Fruit fly (Drosophila melanogaster) whole organism: ENCODE results near the gene Osi12.

ENCODE experiments used
- CG8478 ChIP-seq: fragments of >200 bp; optimal IDR thresholded peaks from 2 replicates; lab custom pipeline; 2018; ENCODE audit warnings: inconsistent platforms
- EcR ChIP-seq, 2 experiments: fragments of >200 bp; optimal IDR thresholded peaks; 2 replicates each; lab custom pipeline; 2017; ENCODE audit warnings: missing biosample characterization in 2 of 2, missing genetic modification characterization in 2 of 2, missing genetic modification reagents in 2 of 2
- pan ChIP-seq: fragments of >200 bp; optimal IDR thresholded peaks from 2 replicates; lab custom pipeline; 2017
- psq ChIP-seq: fragments of >200 bp; optimal IDR thresholded peaks from 2 replicates; lab custom pipeline; 2017
- usp ChIP-seq: fragments of >200 bp; optimal IDR thresholded peaks from 2 replicates; lab custom pipeline; 2017; ENCODE audit warnings: missing biosample characterization, missing genetic modification characterization, mixed read lengths

DNA sequence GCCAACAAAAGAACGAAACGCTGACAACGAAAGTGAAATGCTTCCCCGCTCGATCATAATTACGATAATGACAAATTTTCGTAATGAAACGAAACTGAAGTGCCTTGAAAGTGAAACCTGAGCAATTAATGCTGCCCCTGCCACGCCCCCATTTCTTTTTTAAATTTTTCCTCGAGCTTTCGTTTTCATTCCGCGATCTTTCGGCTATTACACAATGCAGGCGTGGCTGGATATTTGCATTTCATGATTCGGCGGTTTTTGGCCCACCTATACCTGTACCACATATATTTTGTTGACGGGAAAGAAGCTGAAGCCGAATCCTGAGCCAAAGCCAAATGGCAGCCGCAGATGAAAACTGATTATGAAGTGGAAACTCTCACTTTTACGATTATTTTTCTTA is 38.1 kb upstream of the Osi12 start:
- TF ChIP-seq CG8478 (lab: Kevin White, UChicago) (no peak), pan (lab: Kevin White, UChicago) (no peak), EcR (GFP tag; optimal IDR thresholded peaks at IDR 0.05; lab: Kevin White, UChicago) (no peak), usp (GFP tag; lab: Kevin White, UChicago) (no peak), psq (lab: Kevin White, UChicago) (no peak)
